Worm (Caenorhabditis elegans): Measurements from ENCODE around the gene srlf-14.

- TF ChIP-seq syd-9 (tag; optimal IDR thresholded peaks at IDR 0.05) = no peak
- TF ChIP-seq pha-4 (tag; optimal IDR thresholded peaks at IDR 0.05) = no peak
- no peak for TF ChIP-seq ceh-6 (GFP tag; optimal IDR thresholded peaks at IDR 0.05)
These were observed 17.3 kb downstream of the srlf-14 start, which contains the start of gene fipr-14 for ce11 chrIV:10876844-10877243.

Data from whole organism, late embryonic.